Worm (Caenorhabditis elegans) whole organism, young adult: ENCODE data around the gene capg-2.
A peak's percentile ranks its signal among the peaks of the same experiment; 100 is the strongest.

Source experiments
- B0035.1 ChIP-seq: sonication (generic microtip); optimal IDR thresholded peaks from 2 replicates; lab custom pipeline; 2016; ENCODE audit warnings: missing genetic modification characterization, mild to moderate bottlenecking, missing compliant biosample characterization, missing genotype, missing genetic modification reagents
- B0261.1 ChIP-seq: sonication (generic microtip); optimal IDR thresholded peaks from 2 replicates; lab custom pipeline; 2016; ENCODE audit warnings: mild to moderate bottlenecking, missing genetic modification characterization, moderate library complexity, missing compliant biosample characterization
- C06A6.2 ChIP-seq: fragments of 200-800 bp; sonication (Bioruptor generic); conservative IDR thresholded peaks from 2 replicates; pipeline ENCODE4 v1.3.6; 2022; ENCODE audit warnings: missing genetic modification characterization, missing compliant biosample characterization
- D2030.7 ChIP-seq: fragments of 200-800 bp; sonication (Bioruptor generic); IDR thresholded peaks from 2 replicates; pipeline ENCODE4 v1.3.6; 2022; ENCODE audit warnings: missing genetic modification reagents, missing genetic modification characterization, missing compliant biosample characterization
- F10E7.11 ChIP-seq: sonication (generic microtip); optimal IDR thresholded peaks from 2 replicates; lab custom pipeline; 2017; ENCODE audit warnings: mild to moderate bottlenecking, missing genetic modification characterization, moderate library complexity, missing compliant biosample characterization
- F37B4.10 ChIP-seq: fragments of 200-800 bp; sonication (Bioruptor generic); IDR thresholded peaks from 2 replicates; pipeline ENCODE4 v1.3.6; 2022; ENCODE audit warnings: missing genetic modification characterization, missing compliant biosample characterization
- F52B5.7 ChIP-seq: sonication (generic microtip); optimal IDR thresholded peaks from 2 replicates; lab custom pipeline; 2016; ENCODE audit warnings: mild to moderate bottlenecking, missing genetic modification characterization, missing compliant biosample characterization
- T07F8.4 ChIP-seq: sonication (generic microtip); optimal IDR thresholded peaks from 2 replicates; lab custom pipeline; 2016; ENCODE audit warnings: mild to moderate bottlenecking, missing genetic modification characterization, moderate library complexity, missing compliant biosample characterization
- Y56A3A.18 ChIP-seq: fragments of 200-800 bp; sonication (Bioruptor generic); IDR thresholded peaks from 2 replicates; pipeline ENCODE4 v1.3.6; 2022; ENCODE audit warnings: missing genetic modification reagents, missing genetic modification characterization, missing compliant biosample characterization
- ama-1 ChIP-seq, 3 experiments: fragments of 150-350 bp in 1 of 3; sonication (generic microtip) in 2 of 3; optimal IDR thresholded peaks; 2 replicates each; lab custom pipeline; 2014 to 2018; ENCODE audit warnings: missing biosample characterization in 2 of 3, missing genetic modification characterization in 2 of 3, missing genetic modification reagents in 2 of 3
- aptf-2 ChIP-seq: fragments of 200-800 bp; sonication (Bioruptor generic); conservative IDR thresholded peaks from 2 replicates; pipeline ENCODE4 v1.3.6; 2022; ENCODE audit warnings: missing genetic modification reagents, missing genetic modification characterization, missing compliant biosample characterization
- athp-1 ChIP-seq: sonication (generic microtip); optimal IDR thresholded peaks from 2 replicates; lab custom pipeline; 2017; ENCODE audit warnings: mild to moderate bottlenecking, missing genetic modification characterization, missing compliant biosample characterization
- cebp-2 ChIP-seq: fragments of 200-800 bp; sonication (Bioruptor generic); IDR thresholded peaks from 2 replicates; pipeline ENCODE4 v1.3.6; 2022; ENCODE audit warnings: missing genetic modification characterization, missing compliant biosample characterization
- die-1 ChIP-seq: sonication (generic microtip); optimal IDR thresholded peaks from 2 replicates; lab custom pipeline; 2016; ENCODE audit warnings: missing genotype, mild to moderate bottlenecking, missing genetic modification characterization, missing compliant biosample characterization
- dpl-1 ChIP-seq: fragments of 150-350 bp; optimal IDR thresholded peaks from 2 replicates; lab custom pipeline; 2014; ENCODE audit warnings: missing biosample characterization, missing genetic modification reagents, missing genetic modification characterization
- egrh-3 ChIP-seq: fragments of 200-800 bp; sonication (Bioruptor generic); IDR thresholded peaks from 2 replicates; pipeline ENCODE4 v1.3.6; 2022; ENCODE audit warnings: missing genetic modification reagents, missing genetic modification characterization, missing compliant biosample characterization
- ets-4 ChIP-seq: fragments of 200-800 bp; sonication (Bioruptor generic); optimal IDR thresholded peaks from 2 replicates; lab custom pipeline; 2018; ENCODE audit warnings: mild to moderate bottlenecking, missing genetic modification characterization, missing compliant biosample characterization
- hlh-26 ChIP-seq: fragments of 200-800 bp; sonication (Bioruptor generic); conservative IDR thresholded peaks from 2 replicates; pipeline ENCODE4 v1.3.6; 2022; ENCODE audit warnings: missing genetic modification reagents, missing genetic modification characterization, missing compliant biosample characterization
- hmg-1.2 ChIP-seq: fragments of 200-800 bp; sonication (Bioruptor generic); IDR thresholded peaks from 2 replicates; pipeline ENCODE4 v1.3.6; 2022; ENCODE audit warnings: missing genetic modification reagents, missing genetic modification characterization, missing compliant biosample characterization
- hmg-20 ChIP-seq: fragments of 200-800 bp; sonication (Bioruptor generic); IDR thresholded peaks from 2 replicates; pipeline ENCODE4 v1.3.6; 2022; ENCODE audit warnings: missing genetic modification reagents, missing genetic modification characterization, missing compliant biosample characterization
- hrde-1 ChIP-seq: sonication (generic microtip); optimal IDR thresholded peaks from 2 replicates; lab custom pipeline; 2016; ENCODE audit warnings: missing genetic modification characterization, mild to moderate bottlenecking, missing compliant biosample characterization, moderate library complexity, missing genotype, missing genetic modification reagents, borderline replicate concordance
- hsf-1 ChIP-seq: fragments of 200-800 bp; sonication (Bioruptor generic); IDR thresholded peaks from 2 replicates; pipeline ENCODE4 v1.3.6; 2022; ENCODE audit warnings: missing genetic modification reagents, missing genetic modification characterization, missing compliant biosample characterization
- let-526 ChIP-seq: fragments of 200-800 bp; sonication (Bioruptor generic); IDR thresholded peaks from 2 replicates; pipeline ENCODE4 v1.3.6; 2022; ENCODE audit warnings: missing genetic modification reagents, missing genetic modification characterization, missing compliant biosample characterization
- let-607 ChIP-seq, 2 experiments: fragments of 200-800 bp in 1 of 2; sonication (Bioruptor generic) in 1 of 2; sonication (generic microtip) in 1 of 2; optimal IDR thresholded peaks; 2 replicates each; lab custom pipeline; 2016 to 2018; ENCODE audit warnings: mild to moderate bottlenecking in 2 of 2, missing compliant biosample characterization in 2 of 2, missing genetic modification characterization in 2 of 2, moderate library complexity in 2 of 2, missing genotype in 1 of 2
- lin-26 ChIP-seq: fragments of 200-800 bp; sonication (Bioruptor generic); IDR thresholded peaks from 2 replicates; pipeline ENCODE4 v1.3.6; 2022; ENCODE audit warnings: missing genetic modification reagents, missing genetic modification characterization, missing compliant biosample characterization
- lin-35 ChIP-seq, 3 experiments: fragments of 150-350 bp in 2 of 3; sonication (generic microtip) in 1 of 3; optimal IDR thresholded peaks; 2 replicates each; lab custom pipeline; 2014 to 2018; ENCODE audit warnings: missing biosample characterization in 3 of 3, missing genetic modification characterization in 3 of 3, missing genetic modification reagents in 3 of 3
- lsl-1 ChIP-seq: fragments of 200-800 bp; sonication (Bioruptor generic); optimal IDR thresholded peaks from 2 replicates; lab custom pipeline; 2018; ENCODE audit warnings: mild to moderate bottlenecking, missing genetic modification characterization, moderate library complexity, missing compliant biosample characterization
- madf-10 ChIP-seq: sonication (generic microtip); optimal IDR thresholded peaks from 2 replicates; lab custom pipeline; 2016; ENCODE audit warnings: mild to moderate bottlenecking, missing genetic modification characterization, missing compliant biosample characterization
- madf-3 ChIP-seq: fragments of 200-800 bp; sonication (Bioruptor generic); IDR thresholded peaks from 2 replicates; pipeline ENCODE4 v1.3.6; 2022; ENCODE audit warnings: missing genetic modification reagents, missing genetic modification characterization, missing compliant biosample characterization
- madf-6 ChIP-seq: fragments of 200-800 bp; sonication (Bioruptor generic); IDR thresholded peaks from 2 replicates; pipeline ENCODE4 v1.3.6; 2022; ENCODE audit warnings: missing genetic modification reagents, missing genetic modification characterization, missing compliant biosample characterization
- mcd-1 ChIP-seq: fragments of 200-800 bp; sonication (Bioruptor generic); IDR thresholded peaks from 2 replicates; pipeline ENCODE4 v1.3.6; 2022; ENCODE audit warnings: missing genetic modification reagents, missing genetic modification characterization, missing compliant biosample characterization
- mes-4 ChIP-seq: sonication (generic microtip); optimal IDR thresholded peaks from 2 replicates; lab custom pipeline; 2016; ENCODE audit warnings: missing genotype, missing genetic modification characterization, missing compliant biosample characterization
- mxl-1 ChIP-seq: sonication (generic microtip); optimal IDR thresholded peaks from 2 replicates; lab custom pipeline; 2016; ENCODE audit warnings: missing genetic modification characterization, missing compliant biosample characterization
- nhr-120 ChIP-seq: fragments of 200-800 bp; sonication (Bioruptor generic); IDR thresholded peaks from 2 replicates; pipeline ENCODE4 v1.3.6; 2022; ENCODE audit warnings: missing genetic modification characterization, missing compliant biosample characterization
- nhr-179 ChIP-seq: sonication (generic microtip); optimal IDR thresholded peaks from 2 replicates; lab custom pipeline; 2016; ENCODE audit warnings: mild to moderate bottlenecking, missing genetic modification characterization, missing compliant biosample characterization
- nhr-27 ChIP-seq: fragments of 200-800 bp; sonication (Bioruptor generic); optimal IDR thresholded peaks from 2 replicates; lab custom pipeline; 2018; ENCODE audit warnings: mild to moderate bottlenecking, missing genetic modification characterization, moderate library complexity, missing compliant biosample characterization
- nhr-80 ChIP-seq: sonication (generic microtip); optimal IDR thresholded peaks from 2 replicates; lab custom pipeline; 2016; ENCODE audit warnings: missing genetic modification characterization, missing compliant biosample characterization
- repo-1 ChIP-seq: sonication (generic microtip); optimal IDR thresholded peaks from 2 replicates; lab custom pipeline; 2017; ENCODE audit warnings: mild to moderate bottlenecking, missing genetic modification characterization, missing compliant biosample characterization
- rpc-1 ChIP-seq, 2 experiments: fragments of 150-350 bp in 1 of 2; sonication (generic microtip) in 1 of 2; optimal IDR thresholded peaks; 2 replicates each; lab custom pipeline; 2014 to 2018; ENCODE audit warnings: missing biosample characterization in 1 of 2, missing genetic modification characterization in 1 of 2, missing genetic modification reagents in 1 of 2, missing genotype in 1 of 2
- snpc-1.1 ChIP-seq: sonication (generic microtip); optimal IDR thresholded peaks from 2 replicates; lab custom pipeline; 2017; ENCODE audit warnings: missing genetic modification characterization, mild to moderate bottlenecking, missing compliant biosample characterization, antibody characterized with exemption, moderate library complexity, missing genotype, missing genetic modification reagents; ENCODE audit not compliant: insufficient read depth
- snpc-3.4 ChIP-seq: sonication (generic microtip); optimal IDR thresholded peaks from 2 replicates; lab custom pipeline; 2017; ENCODE audit warnings: missing genetic modification characterization, mild to moderate bottlenecking, missing compliant biosample characterization, antibody characterized with exemption, moderate library complexity, missing genotype, missing genetic modification reagents
- sptf-2 ChIP-seq: fragments of 200-800 bp; sonication (Bioruptor generic); optimal IDR thresholded peaks from 2 replicates; lab custom pipeline; 2018; ENCODE audit warnings: mild to moderate bottlenecking, missing genetic modification characterization, missing compliant biosample characterization
- tbp1 ChIP-seq: fragments of 200-800 bp; sonication (Bioruptor generic); optimal IDR thresholded peaks from 2 replicates; lab custom pipeline; 2018; ENCODE audit warnings: mild to moderate bottlenecking, missing genetic modification characterization, missing compliant biosample characterization
- tbx-9 ChIP-seq: sonication (generic microtip); optimal IDR thresholded peaks from 2 replicates; lab custom pipeline; 2016; ENCODE audit warnings: borderline replicate concordance, missing genetic modification characterization, inconsistent platforms, missing compliant biosample characterization
- unc-62 ChIP-seq: fragments of 150-350 bp; optimal IDR thresholded peaks from 2 replicates; lab custom pipeline; 2014; ENCODE audit warnings: missing biosample characterization, missing genetic modification reagents, missing genetic modification characterization
- ztf-26 ChIP-seq: sonication (generic microtip); optimal IDR thresholded peaks from 2 replicates; lab custom pipeline; 2017; ENCODE audit warnings: missing genetic modification characterization, missing compliant biosample characterization
- ztf-28 ChIP-seq: fragments of 200-800 bp; sonication (Bioruptor generic); IDR thresholded peaks from 2 replicates; pipeline ENCODE4 v1.3.6; 2022; ENCODE audit warnings: missing genetic modification reagents, missing genetic modification characterization, missing compliant biosample characterization
- ztf-3 ChIP-seq: fragments of 200-800 bp; sonication (Bioruptor generic); optimal IDR thresholded peaks from 2 replicates; lab custom pipeline; 2018; ENCODE audit warnings: mild to moderate bottlenecking, missing genetic modification characterization, missing compliant biosample characterization

Gene capg-2

ce11 chrV:12291587-12291986 lies 19.9 kb downstream of the capg-2 start, which contains the start of the genes srpa-68 and srh-16 (continued):
- TF ChIP-seq lin-26 (no peak), athp-1 (tag; lab: Kevin White, UChicago) (no peak), aptf-2 (no peak), hrde-1 (tag; lab: Kevin White, UChicago) (no peak), T07F8.4 (tag; lab: Kevin White, UChicago) (no peak), repo-1 (peak; percentile 70), B0035.1 (tag; lab: Kevin White, UChicago) (no peak), sptf-2 (GFP tag; lab: Kevin White, UChicago) (no peak), F37B4.10 (no peak), C06A6.2 (GFP tag; lab: Robert Waterston, UW) (peak; percentile 72), nhr-80 (tag; lab: Kevin White, UChicago) (peak; percentile 53), ama-1 (optimal IDR thresholded peaks at IDR 0.05; lab: Kevin White, UChicago) (no peak), ama-1 (GFP tag; optimal IDR thresholded peaks at IDR 0.05; lab: Kevin White, UChicago) (no peak), ztf-3 (no peak), mcd-1 (peak; percentile 91), madf-10 (tag; lab: Kevin White, UChicago) (peak; percentile 58), hmg-1.2 (GFP tag; lab: Robert Waterston, UW) (peak; percentile 65), hmg-20 (GFP tag; lab: Robert Waterston, UW) (peak; percentile 87), madf-3 (GFP tag; lab: Robert Waterston, UW) (peak; percentile 71), dpl-1 (GFP tag; lab: Kevin White, UChicago) (peak; percentile 90), nhr-27 (tag; lab: Kevin White, UChicago) (no peak), ets-4 (GFP tag; lab: Kevin White, UChicago) (no peak), egrh-3 (0 out of 2 replicates have a peak, but pooled peaks have one; percentile 31), nhr-120 (GFP tag; lab: Robert Waterston, UW) (no peak), snpc-3.4 (peak; percentile 70), die-1 (tag; lab: Kevin White, UChicago) (peak; percentile 23), lin-35 (GFP tag; optimal IDR thresholded peaks at IDR 0.05; lab: Kevin White, UChicago) (peak; percentile 74 to 97 (median 91)), F10E7.11 (tag; lab: Kevin White, UChicago) (no peak), unc-62 (GFP tag; lab: Kevin White, UChicago) (no peak), hsf-1 (GFP tag; lab: Robert Waterston, UW) (no peak), lsl-1 (GFP tag; lab: Kevin White, UChicago) (peak; percentile 68), let-607 (tag; optimal IDR thresholded peaks at IDR 0.05; lab: Kevin White, UChicago) (peak; percentile 82 to 94), cebp-2 (GFP tag; lab: Robert Waterston, UW) (no peak), snpc-1.1 (tag; lab: Kevin White, UChicago) (peak; percentile 52), ztf-26 (tag; lab: Kevin White, UChicago) (peak; percentile 59), ztf-28 (no peak), Y56A3A.18 (peak; percentile 93), D2030.7 (GFP tag; lab: Robert Waterston, UW) (peak; percentile 52; the same call in 1 of the 2 replicates), tbx-9 (no peak), rpc-1 (optimal IDR thresholded peaks at IDR 0.05; lab: Kevin White, UChicago) (no peak), rpc-1 (tag; optimal IDR thresholded peaks at IDR 0.05; lab: Kevin White, UChicago) (no peak), B0261.1 (tag; lab: Kevin White, UChicago) (peak; percentile 11), madf-6 (GFP tag; lab: Robert Waterston, UW) (peak; percentile 77), nhr-179 (tag; lab: Kevin White, UChicago) (no peak), tbp1 (GFP tag; lab: Kevin White, UChicago) (peak; percentile 67), let-526 (GFP tag; lab: Robert Waterston, UW) (no peak), hlh-26 (GFP tag; lab: Robert Waterston, UW) (no peak), F52B5.7 (no peak), mes-4 (tag; lab: Kevin White, UChicago) (no peak), mxl-1 (tag; lab: Kevin White, UChicago) (no peak)
